Fruit fly (Drosophila melanogaster): ENCODE measurements around the gene tilB.

- TF ChIP-seq CG8478 (optimal IDR thresholded peaks at IDR 0.05) (no peak), CTCF (optimal IDR thresholded peaks at IDR 0.05) (no peak)
Observed at dm6 chrX:22449191-22449787, at the start of gene tilB, which contains the start of gene CG14615.

All from S2 (cell line).